Worm (Caenorhabditis elegans) whole organism, midembryonic: Measurements from ENCODE around the gene F46C5.1.

Source experiments
- T22C8.4 ChIP-seq: fragments of 200-800 bp; sonication (Bioruptor generic); IDR thresholded peaks from 2 replicates; pipeline ENCODE4 v1.3.6; 2022; ENCODE audit warnings: missing genetic modification characterization, missing compliant biosample characterization
- cog-1 ChIP-seq: sonication (generic microtip); optimal IDR thresholded peaks from 2 replicates; lab custom pipeline; 2016; ENCODE audit warnings: missing genetic modification characterization, missing compliant biosample characterization
- flt-1 ChIP-seq: fragments of 200-800 bp; sonication (Bioruptor generic); IDR thresholded peaks from 2 replicates; pipeline ENCODE4 v1.3.6; 2022; ENCODE audit warnings: missing genetic modification characterization, missing compliant biosample characterization
- klf-2 ChIP-seq: fragments of 200-800 bp; sonication (Bioruptor generic); conservative IDR thresholded peaks from 2 replicates; pipeline ENCODE4 v1.3.6; 2022; ENCODE audit warnings: missing genetic modification reagents, missing genetic modification characterization, missing compliant biosample characterization
- med-1 ChIP-seq: sonication (generic microtip); optimal IDR thresholded peaks from 2 replicates; lab custom pipeline; 2017; ENCODE audit warnings: missing genetic modification characterization, mild to moderate bottlenecking, missing compliant biosample characterization, antibody characterized with exemption, missing genetic modification reagents; ENCODE audit not compliant: insufficient read depth
- ref-1 ChIP-seq: fragments of 200-800 bp; sonication (Bioruptor generic); conservative IDR thresholded peaks from 2 replicates; pipeline ENCODE4 v1.3.6; 2022; ENCODE audit warnings: missing genetic modification reagents, missing genetic modification characterization, missing compliant biosample characterization
- tab-1 ChIP-seq: fragments of 200-800 bp; sonication (Bioruptor generic); IDR thresholded peaks from 2 replicates; pipeline ENCODE4 v1.3.6; 2022; ENCODE audit warnings: missing genetic modification characterization, missing compliant biosample characterization
- ztf-23 ChIP-seq: fragments of 200-800 bp; sonication (Bioruptor generic); IDR thresholded peaks from 2 replicates; pipeline ENCODE4 v1.3.6; 2022; ENCODE audit warnings: missing genetic modification reagents, missing genetic modification characterization, missing compliant biosample characterization
- ztf-29 ChIP-seq: fragments of 200-800 bp; sonication (Bioruptor generic); IDR thresholded peaks from 2 replicates; pipeline ENCODE4 v1.3.6; 2022; ENCODE audit warnings: missing genetic modification reagents, missing genetic modification characterization, missing compliant biosample characterization

The F46C5.1 gene

ce11 chrII:8821140-8821595, at the start of gene F46C5.1:
TSS of gene F46C5.1 (minus strand) at chrII:8821190.
- TF ChIP-seq ref-1 (GFP tag; lab: Robert Waterston, UW), result no peak

ce11 chrII:8866844-8867243, 45.9 kb upstream of the F46C5.1 start:
- TF ChIP-seq med-1 (GFP tag; lab: Kevin White, UChicago) (no peak), ztf-23 (no peak), cog-1 (no peak), tab-1 (GFP tag; lab: Robert Waterston, UW) (no peak), ztf-29 (GFP tag; lab: Robert Waterston, UW) (no peak), T22C8.4 (no peak), klf-2 (GFP tag; lab: Robert Waterston, UW) (no peak), flt-1 (GFP tag; lab: Robert Waterston, UW) (no peak), ref-1 (GFP tag; lab: Robert Waterston, UW) (no peak)

DNA sequence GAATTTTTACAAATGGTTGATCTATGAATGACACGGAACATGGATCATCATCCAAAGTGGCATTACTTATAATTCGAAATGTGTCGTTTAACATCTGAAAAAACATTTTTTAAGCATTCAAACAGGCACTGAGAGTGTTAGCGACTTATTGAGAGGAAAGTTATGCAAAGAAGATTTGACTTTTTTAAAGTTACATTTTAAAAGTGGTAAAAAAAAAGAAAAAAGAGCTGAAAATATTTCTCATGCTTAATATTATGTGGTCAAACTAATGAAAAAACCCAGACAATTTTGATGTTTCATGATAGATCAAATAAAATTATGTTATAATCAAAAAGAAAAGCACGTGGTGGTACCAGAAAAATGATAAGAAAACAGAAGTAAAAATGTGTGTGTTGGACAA, 44.1 kb upstream of the F46C5.1 start, which contains the start of gene npr-20:
npr-20 (minus strand) TSS at position 101 of the 400 bp plus-strand sequence.
- TF ChIP-seq ztf-23, result no peak
- TF ChIP-seq med-1 (GFP tag; lab: Kevin White, UChicago), result no peak
- no peak for TF ChIP-seq ztf-29 (GFP tag; lab: Robert Waterston, UW)
- no peak for TF ChIP-seq flt-1 (GFP tag; lab: Robert Waterston, UW)
- TF ChIP-seq tab-1 (GFP tag; lab: Robert Waterston, UW), result no peak
- no peak for TF ChIP-seq ref-1 (GFP tag; lab: Robert Waterston, UW)
- TF ChIP-seq klf-2 (GFP tag; lab: Robert Waterston, UW), result no peak
- TF ChIP-seq T22C8.4, result no peak
- no peak for TF ChIP-seq cog-1

- TF ChIP-seq tab-1 (GFP tag; lab: Robert Waterston, UW) (no peak), med-1 (GFP tag; lab: Kevin White, UChicago) (no peak), klf-2 (GFP tag; lab: Robert Waterston, UW) (no peak), ztf-23 (no peak), flt-1 (GFP tag; lab: Robert Waterston, UW) (no peak), cog-1 (no peak), T22C8.4 (no peak), ref-1 (GFP tag; lab: Robert Waterston, UW) (no peak), ztf-29 (GFP tag; lab: Robert Waterston, UW) (no peak)
Observed at ce11 chrII:8859596-8859995, 38.6 kb upstream of the F46C5.1 start, which contains the start of gene snb-6. TSS of gene snb-6 (minus strand) at chrII:8859696.

- TF ChIP-seq ztf-29 (GFP tag; lab: Robert Waterston, UW) (no peak), T22C8.4 (no peak), ztf-23 (no peak), cog-1 (no peak), tab-1 (GFP tag; lab: Robert Waterston, UW) (no peak), med-1 (GFP tag; lab: Kevin White, UChicago) (no peak), flt-1 (GFP tag; lab: Robert Waterston, UW) (no peak), ref-1 (GFP tag; lab: Robert Waterston, UW) (no peak), klf-2 (GFP tag; lab: Robert Waterston, UW) (no peak)
Observed at ce11 chrII:8857074-8857473, 36.1 kb upstream of the F46C5.1 start.

- TF ChIP-seq med-1 (GFP tag; lab: Kevin White, UChicago) (no peak), ztf-23 (no peak), cog-1 (no peak), T22C8.4 (no peak), ref-1 (GFP tag; lab: Robert Waterston, UW) (no peak), flt-1 (GFP tag; lab: Robert Waterston, UW) (no peak), tab-1 (GFP tag; lab: Robert Waterston, UW) (no peak), klf-2 (GFP tag; lab: Robert Waterston, UW) (no peak), ztf-29 (GFP tag; lab: Robert Waterston, UW) (no peak)
Observed at ce11 chrII:8856524-8856923, 35.5 kb upstream of the F46C5.1 start.

DNA sequence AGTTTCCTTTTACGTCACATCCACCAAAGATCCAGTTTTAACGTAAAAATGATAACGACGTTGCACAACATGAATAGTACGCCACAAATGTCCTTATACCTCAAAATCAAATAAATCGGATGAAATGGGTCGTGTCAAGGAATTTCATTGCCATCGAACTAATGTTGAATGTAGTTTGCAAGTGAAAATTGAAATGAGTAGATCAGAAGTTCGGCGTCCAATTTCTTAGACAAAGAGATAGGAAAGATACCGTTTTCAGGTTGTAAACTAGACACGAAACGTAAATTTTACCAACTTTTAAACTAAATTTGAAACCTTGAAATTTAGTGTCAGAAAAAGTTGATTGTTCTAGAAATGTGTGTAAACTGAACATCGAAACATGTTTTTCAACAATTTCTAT, 33.9 kb upstream of the F46C5.1 start:
- TF ChIP-seq ztf-23 (no peak), T22C8.4 (no peak), flt-1 (GFP tag; lab: Robert Waterston, UW) (no peak), med-1 (GFP tag; lab: Kevin White, UChicago) (no peak), ref-1 (GFP tag; lab: Robert Waterston, UW) (no peak), tab-1 (GFP tag; lab: Robert Waterston, UW) (no peak), cog-1 (no peak), klf-2 (GFP tag; lab: Robert Waterston, UW) (no peak), ztf-29 (GFP tag; lab: Robert Waterston, UW) (no peak)

DNA sequence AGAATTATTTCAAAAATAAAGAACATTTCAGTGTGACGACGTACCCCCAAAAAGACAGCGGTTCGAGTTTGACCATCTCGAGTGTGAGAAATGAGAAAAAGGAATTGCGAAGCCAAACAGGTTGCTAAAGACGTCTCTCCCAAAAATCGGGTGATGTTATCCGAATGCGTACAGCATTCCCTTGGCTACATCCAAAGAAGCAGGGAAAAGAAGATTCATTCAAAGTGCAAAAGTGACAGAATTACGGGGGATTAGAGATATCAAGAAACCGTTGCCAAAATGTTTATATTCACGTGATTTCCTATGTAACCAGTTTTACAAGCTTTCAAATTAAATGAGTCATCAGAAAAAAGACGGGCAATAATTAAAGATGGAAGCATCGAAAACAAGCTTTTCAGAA, 33.0 kb upstream of the F46C5.1 start:
- TF ChIP-seq klf-2 (GFP tag; lab: Robert Waterston, UW), result no peak
- no peak for TF ChIP-seq cog-1
- TF ChIP-seq ztf-23, result no peak
- no peak for TF ChIP-seq ztf-29 (GFP tag; lab: Robert Waterston, UW)
- TF ChIP-seq flt-1 (GFP tag; lab: Robert Waterston, UW), result no peak
- TF ChIP-seq ref-1 (GFP tag; lab: Robert Waterston, UW), result no peak
- no peak for TF ChIP-seq T22C8.4
- no peak for TF ChIP-seq med-1 (GFP tag; lab: Kevin White, UChicago)
- TF ChIP-seq tab-1 (GFP tag; lab: Robert Waterston, UW), result no peak

DNA sequence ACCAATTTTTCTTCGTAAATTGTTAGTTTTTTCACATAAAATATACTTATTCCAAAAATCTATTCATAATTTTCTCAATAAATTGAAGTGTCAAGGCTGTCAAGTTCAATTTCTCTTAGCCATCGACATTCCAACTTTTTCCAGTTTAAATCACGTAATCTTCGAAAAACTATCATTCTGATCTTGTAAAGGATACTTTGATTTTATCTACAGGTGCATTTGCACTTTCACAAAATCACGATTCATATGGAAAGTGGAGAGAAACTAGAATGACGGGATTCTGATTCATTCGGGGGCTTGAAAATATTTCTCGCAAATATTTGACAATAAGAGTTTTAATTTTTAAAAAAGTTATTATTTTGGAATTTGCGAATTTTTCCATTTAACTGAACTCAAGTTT, 32.2 kb upstream of the F46C5.1 start:
- TF ChIP-seq ref-1 (GFP tag; lab: Robert Waterston, UW) (no peak), T22C8.4 (no peak), tab-1 (GFP tag; lab: Robert Waterston, UW) (no peak), ztf-23 (no peak), ztf-29 (GFP tag; lab: Robert Waterston, UW) (no peak), cog-1 (no peak), flt-1 (GFP tag; lab: Robert Waterston, UW) (no peak)

DNA sequence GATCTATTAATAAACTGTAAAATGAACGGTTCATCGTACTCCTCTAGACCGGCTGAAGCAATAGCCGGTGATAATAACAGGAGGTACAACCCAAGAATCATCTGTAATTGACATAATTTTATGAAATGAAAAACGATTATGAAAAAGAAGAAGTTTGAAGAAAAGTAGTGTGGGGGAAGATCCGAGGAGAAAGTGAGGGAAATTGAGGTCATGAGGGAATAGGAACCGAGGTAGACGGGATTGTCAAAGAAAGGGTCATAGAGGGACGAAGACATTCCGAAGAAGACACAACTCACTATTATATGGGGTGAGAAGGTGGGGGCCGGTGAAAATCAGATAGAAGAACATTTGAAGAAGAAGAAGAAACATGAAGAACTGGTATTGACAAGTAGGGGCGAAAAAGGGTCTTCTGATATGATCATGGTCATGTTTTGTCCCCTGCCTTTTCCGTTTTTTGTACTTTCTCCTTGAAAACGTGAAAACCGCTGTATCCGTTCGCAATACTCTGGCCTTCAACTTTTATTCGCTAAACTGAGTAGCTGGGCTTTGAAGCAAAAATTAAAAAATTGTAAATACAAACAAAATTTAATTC, 31.1 kb upstream of the F46C5.1 start, which contains the start of gene oac-46:
oac-46 (minus strand) TSS at position 101 of the 592 bp plus-strand sequence.
- TF ChIP-seq ref-1 (GFP tag; lab: Robert Waterston, UW), result no peak
- TF ChIP-seq cog-1, result no peak
- TF ChIP-seq klf-2 (GFP tag; lab: Robert Waterston, UW), result no peak
- TF ChIP-seq ztf-29 (GFP tag; lab: Robert Waterston, UW), result no peak
- no peak for TF ChIP-seq med-1 (GFP tag; lab: Kevin White, UChicago)
- no peak for TF ChIP-seq ztf-23
- no peak for TF ChIP-seq flt-1 (GFP tag; lab: Robert Waterston, UW)
- no peak for TF ChIP-seq T22C8.4
